Fruit fly (Drosophila melanogaster): ENCODE data around the gene CG17544.
A peak's percentile ranks its signal among the peaks of the same experiment; 100 is the strongest.

Gene CG17544

DNA sequence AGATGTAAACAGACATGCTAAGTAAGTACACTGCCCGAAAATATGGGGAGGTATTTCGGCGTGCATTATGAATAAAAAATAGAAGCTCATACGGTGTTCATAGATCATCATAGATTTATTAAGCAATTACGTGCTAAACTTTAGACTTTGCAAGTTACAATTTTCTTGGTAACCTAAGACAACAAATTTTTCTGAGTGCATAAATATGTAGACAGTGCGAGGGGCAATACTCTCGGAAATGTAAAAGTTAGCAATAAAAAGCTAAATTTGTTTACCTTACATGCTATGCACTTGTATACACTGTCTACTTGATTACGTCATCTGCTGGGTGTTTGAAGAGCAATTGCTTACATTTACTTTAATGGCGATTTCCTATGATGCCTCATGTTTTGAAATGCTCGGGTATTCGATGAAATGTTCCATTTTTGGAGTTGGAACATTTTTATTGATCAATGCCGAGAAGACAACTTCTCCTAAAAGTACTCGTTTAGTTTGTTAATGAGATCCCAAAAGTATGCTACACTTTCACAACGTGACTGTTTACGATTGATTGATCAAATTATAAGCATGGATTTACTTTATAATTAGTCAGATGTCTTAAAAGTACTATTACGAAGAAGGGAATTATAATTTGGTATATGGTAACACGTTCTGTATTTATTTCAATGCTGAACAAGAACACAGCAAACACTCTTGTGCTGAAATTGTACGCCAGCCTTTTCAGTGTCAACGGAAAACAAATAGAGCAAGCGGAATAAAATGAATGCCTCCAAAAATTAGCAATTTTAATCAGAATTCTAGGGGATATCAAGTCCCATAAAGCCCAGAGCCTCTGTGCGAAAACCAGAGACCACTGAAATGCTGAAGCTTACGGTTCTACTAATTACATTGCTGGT, 18.6 kb upstream of the CG17544 start, which contains the start of gene Lectin-galC1 (continued):
- TF ChIP-seq Hr39 (GFP tag; optimal IDR thresholded peaks at IDR 0.05) (peak; percentile 28), fd85E (GFP tag; optimal IDR thresholded peaks at IDR 0.05) (no peak), achi (GFP tag; optimal IDR thresholded peaks at IDR 0.05) (peak; percentile 72), fd59A (GFP tag; optimal IDR thresholded peaks at IDR 0.05) (no peak), dac (GFP tag; optimal IDR thresholded peaks at IDR 0.05) (peak; percentile 32), CG10631 (GFP tag; optimal IDR thresholded peaks at IDR 0.05) (peak; percentile 33), Ets96B (tag; optimal IDR thresholded peaks at IDR 0.05) (no peak), pdm3 (GFP tag; optimal IDR thresholded peaks at IDR 0.05) (peak; percentile 61), Smox (GFP tag; optimal IDR thresholded peaks at IDR 0.05) (no peak), Hr38 (GFP tag; optimal IDR thresholded peaks at IDR 0.05) (no peak)

dm6 chr2L:19415859-19416258, 17.6 kb upstream of the CG17544 start:
- TF ChIP-seq pdm3 (GFP tag; optimal IDR thresholded peaks at IDR 0.05) (no peak), CG16779 (tag; optimal IDR thresholded peaks at IDR 0.05) (no peak), topi (GFP tag; optimal IDR thresholded peaks at IDR 0.05) (no peak), Eip93F (GFP tag; optimal IDR thresholded peaks at IDR 0.05) (no peak), CG15336 (GFP tag; IDR thresholded peaks at IDR 0.05) (0 out of 2 replicates have a peak, but pooled peaks have one; percentile 31), CG6854 (GFP tag; optimal IDR thresholded peaks at IDR 0.05) (no peak), Eip78C (GFP tag) (peak; percentile 17), achi (GFP tag; optimal IDR thresholded peaks at IDR 0.05) (no peak), spab (GFP tag; optimal IDR thresholded peaks at IDR 0.05) (no peak), acj6 (GFP tag; optimal IDR thresholded peaks at IDR 0.05) (no peak)

dm6 chr2L:19415133-19415532, 16.8 kb upstream of the CG17544 start:
- TF ChIP-seq lz (GFP tag; optimal IDR thresholded peaks at IDR 0.05) (no peak), Eip93F (GFP tag; optimal IDR thresholded peaks at IDR 0.05) (no peak), Blimp-1 (GFP tag; optimal IDR thresholded peaks at IDR 0.05) (no peak), Eip78C (GFP tag) (no peak), CG6854 (GFP tag; optimal IDR thresholded peaks at IDR 0.05) (no peak), fd59A (GFP tag; optimal IDR thresholded peaks at IDR 0.05) (no peak), CG16779 (tag; optimal IDR thresholded peaks at IDR 0.05) (no peak), topi (GFP tag; optimal IDR thresholded peaks at IDR 0.05) (no peak), fkh (GFP tag; optimal IDR thresholded peaks at IDR 0.05) (no peak), CG4318 (GFP tag; optimal IDR thresholded peaks at IDR 0.05) (no peak)

DNA sequence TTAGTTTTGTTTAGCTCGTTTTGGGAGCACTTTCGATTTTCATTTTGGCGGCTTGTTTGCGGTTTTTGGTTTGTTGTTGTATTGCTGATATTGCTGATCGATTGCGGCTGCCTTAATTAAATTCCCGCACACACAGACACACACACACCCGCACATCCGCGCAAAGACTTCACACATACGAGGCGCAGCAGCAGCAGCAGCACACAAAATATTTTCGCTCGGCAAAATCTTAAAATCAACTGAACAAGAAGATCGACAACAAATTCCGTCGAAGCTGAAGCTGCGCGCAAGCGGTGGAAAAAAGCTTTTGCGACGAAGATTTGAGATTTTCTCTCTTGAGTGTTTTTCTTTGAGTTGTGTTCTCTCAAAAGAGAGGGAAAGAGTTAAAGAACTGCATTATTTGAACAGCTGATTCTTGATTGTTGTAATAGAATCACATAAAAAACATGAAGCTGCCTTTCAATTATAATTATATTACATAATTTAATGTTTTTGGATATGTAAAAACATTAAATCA, 16.0 kb upstream of the CG17544 start:
- peak; percentile 33 for TF ChIP-seq svp (GFP tag)
- TF ChIP-seq acj6 (GFP tag; optimal IDR thresholded peaks at IDR 0.05): no peak
- no peak for TF ChIP-seq CG3919 (GFP tag; optimal IDR thresholded peaks at IDR 0.05)
- no peak for TF ChIP-seq Lpt (GFP tag; optimal IDR thresholded peaks at IDR 0.05)
- TF ChIP-seq CG31627 (GFP tag; optimal IDR thresholded peaks at IDR 0.05): no peak
- TF ChIP-seq ss (GFP tag; optimal IDR thresholded peaks at IDR 0.05): peak in 1 of 2 experiments; percentile 11
- no peak for TF ChIP-seq lz (GFP tag; optimal IDR thresholded peaks at IDR 0.05)
- no peak for TF ChIP-seq CG4318 (GFP tag; optimal IDR thresholded peaks at IDR 0.05)
- no peak for TF ChIP-seq CG7368 (GFP tag; optimal IDR thresholded peaks at IDR 0.05)
- peak; percentile 32 for TF ChIP-seq Blimp-1 (GFP tag; optimal IDR thresholded peaks at IDR 0.05)
- TF ChIP-seq CG6792 (GFP tag; optimal IDR thresholded peaks at IDR 0.05): no peak
- peak; percentile 36 for TF ChIP-seq dsx (GFP tag; optimal IDR thresholded peaks at IDR 0.05; ENCODE audit: poor library complexity, severe bottlenecking)
- TF ChIP-seq net (GFP tag; optimal IDR thresholded peaks at IDR 0.05): no peak
- no peak for TF ChIP-seq esn (GFP tag; optimal IDR thresholded peaks at IDR 0.05)

Data from whole organism, prepupa.